Fruit fly (Drosophila melanogaster): ENCODE data around the gene kat80.

Gene kat80

DNA sequence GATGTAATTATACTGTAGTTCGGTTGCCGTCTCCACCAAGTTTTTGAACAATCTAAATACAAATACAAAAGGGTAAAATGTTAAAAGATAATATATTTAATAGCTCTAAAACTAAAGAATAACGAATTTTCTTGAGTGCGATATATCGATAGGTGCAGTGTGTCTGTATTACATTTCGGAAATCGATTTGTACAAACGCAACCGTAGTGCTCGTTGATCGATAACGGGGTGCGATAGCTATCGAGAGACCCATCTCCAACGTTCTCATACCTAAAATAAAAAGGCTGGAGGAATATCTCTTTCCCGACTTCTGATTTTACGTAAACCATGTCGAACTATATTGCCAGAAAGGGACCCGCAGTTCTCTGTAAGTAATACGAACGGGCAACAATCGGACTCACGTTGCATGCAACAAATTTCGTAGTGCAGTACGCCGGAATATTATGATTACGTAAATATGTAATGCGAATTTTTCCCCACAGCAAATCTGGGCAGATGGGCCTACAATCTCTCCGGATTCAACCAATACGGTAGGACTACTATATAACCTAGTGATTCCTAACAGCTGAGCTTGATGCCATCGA is 10.2 kb upstream of the kat80 start, which contains the start of gene UQCR-14:
UQCR-14 (plus strand) TSS at position 206 of the 584 bp plus-strand sequence.
- TF ChIP-seq Hr96 (GFP tag; optimal IDR thresholded peaks at IDR 0.05) = no peak
- TF ChIP-seq cnc (optimal IDR thresholded peaks at IDR 0.05) = no peak
- peak; percentile 20 for TF ChIP-seq toe (GFP tag; optimal IDR thresholded peaks at IDR 0.05)
- no peak for TF ChIP-seq CG7045 (GFP tag; optimal IDR thresholded peaks at IDR 0.05)
- TF ChIP-seq bab1 (GFP tag; optimal IDR thresholded peaks at IDR 0.05) = peak; percentile 66
- peak; percentile 47 for TF ChIP-seq CG33017 (tag; optimal IDR thresholded peaks at IDR 0.05)
- TF ChIP-seq tj (GFP tag; optimal IDR thresholded peaks at IDR 0.05) = no peak
- no peak for TF ChIP-seq CG12768 (GFP tag; optimal IDR thresholded peaks at IDR 0.05)
- peak; percentile 24 for TF ChIP-seq CG11617 (GFP tag; optimal IDR thresholded peaks at IDR 0.05)
- TF ChIP-seq pad (GFP tag; optimal IDR thresholded peaks at IDR 0.05) = peak; percentile 47
- TF ChIP-seq CG1620 (GFP tag; optimal IDR thresholded peaks at IDR 0.05) = peak; percentile 53
- no peak for TF ChIP-seq ovo (GFP tag; optimal IDR thresholded peaks at IDR 0.05)
- peak; percentile 52 for TF ChIP-seq CG14711 (tag; optimal IDR thresholded peaks at IDR 0.05)
- TF ChIP-seq CG5204 (GFP tag; optimal IDR thresholded peaks at IDR 0.05) = no peak
- peak; percentile 25 for TF ChIP-seq cic (GFP tag; optimal IDR thresholded peaks at IDR 0.05)
- peak; percentile 9 for TF ChIP-seq Crg-1 (GFP tag; optimal IDR thresholded peaks at IDR 0.05)
- no peak for TF ChIP-seq kay (GFP tag; ENCODE audit: borderline replicate concordance)
- peak; percentile 57 for TF ChIP-seq Mnt (GFP tag; optimal IDR thresholded peaks at IDR 0.05)
- peak; percentile 65 for TF ChIP-seq CG7101 (tag; optimal IDR thresholded peaks at IDR 0.05)

DNA sequence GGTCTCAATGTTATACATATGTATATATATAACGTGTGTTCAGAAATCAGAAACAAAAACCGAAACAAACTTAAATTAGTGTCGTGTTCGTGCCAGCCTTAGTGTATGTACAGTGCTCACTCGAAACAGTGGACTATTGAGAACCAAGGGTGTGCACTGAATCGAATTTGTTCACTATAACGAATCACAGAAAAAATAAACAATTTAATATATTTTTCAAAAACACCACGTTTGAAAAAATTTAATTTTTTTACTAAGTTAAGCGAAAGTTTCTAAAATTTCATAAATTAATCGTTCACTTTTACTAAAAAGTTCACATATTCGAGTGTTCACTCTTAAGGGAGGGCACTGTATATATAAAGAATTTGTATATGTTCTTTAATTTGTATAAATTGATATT is 9.2 kb upstream of the kat80 start:
- TF ChIP-seq CG11617 (GFP tag; optimal IDR thresholded peaks at IDR 0.05) (peak; percentile 32), cic (GFP tag; optimal IDR thresholded peaks at IDR 0.05) (no peak), CG5204 (GFP tag; optimal IDR thresholded peaks at IDR 0.05) (no peak), bab1 (GFP tag; optimal IDR thresholded peaks at IDR 0.05) (peak; percentile 14), CG14711 (tag; optimal IDR thresholded peaks at IDR 0.05) (peak; percentile 36), CG33017 (tag; optimal IDR thresholded peaks at IDR 0.05) (peak; percentile 41), CG1620 (GFP tag; optimal IDR thresholded peaks at IDR 0.05) (no peak), Crg-1 (GFP tag; optimal IDR thresholded peaks at IDR 0.05) (no peak), pad (GFP tag; optimal IDR thresholded peaks at IDR 0.05) (peak; percentile 13), CG7101 (tag; optimal IDR thresholded peaks at IDR 0.05) (peak; percentile 57)

DNA sequence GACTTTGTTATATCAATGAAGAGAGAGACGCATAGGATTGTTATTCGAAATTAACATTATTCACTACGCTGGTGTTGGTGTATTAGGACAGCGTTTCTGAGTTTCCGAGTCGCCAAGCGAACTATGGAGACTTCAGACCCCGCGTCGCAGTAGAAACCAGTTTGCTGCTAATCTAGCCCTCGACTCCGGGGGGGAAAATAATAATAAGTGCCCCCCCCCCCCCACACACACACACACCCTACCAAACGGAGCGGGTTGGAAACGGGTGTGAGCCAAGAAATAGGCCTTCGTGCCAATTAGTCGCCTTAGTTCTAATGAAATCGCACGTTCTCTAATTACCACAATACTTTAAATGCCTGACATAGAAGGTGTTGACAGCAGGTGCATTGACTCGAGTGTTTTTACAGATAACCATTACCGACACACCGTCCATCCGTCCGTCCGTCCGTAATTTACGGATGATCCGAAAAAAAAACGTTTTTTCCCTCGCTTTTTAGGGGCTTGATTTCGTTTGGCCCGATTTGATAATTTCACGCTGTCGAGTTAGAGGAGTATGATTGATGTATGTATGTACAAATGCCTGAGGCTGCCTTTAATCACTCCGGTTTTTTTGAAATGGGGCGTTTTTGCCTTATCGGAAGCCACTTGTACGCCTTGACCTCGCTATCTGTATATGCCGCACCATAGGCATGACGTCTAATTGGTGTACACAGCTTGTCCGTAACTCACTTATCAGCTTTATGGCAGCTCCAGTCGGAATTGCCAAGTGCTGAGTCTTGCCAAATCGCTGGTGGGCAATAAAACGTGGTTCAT is 5.9 kb upstream of the kat80 start:
- TF ChIP-seq tj (GFP tag; optimal IDR thresholded peaks at IDR 0.05) = peak; percentile 34
- no peak for TF ChIP-seq CG1620 (GFP tag; optimal IDR thresholded peaks at IDR 0.05)
- no peak for TF ChIP-seq bab1 (GFP tag; optimal IDR thresholded peaks at IDR 0.05)
- TF ChIP-seq CG11617 (GFP tag; optimal IDR thresholded peaks at IDR 0.05) = no peak
- no peak for TF ChIP-seq toe (GFP tag; optimal IDR thresholded peaks at IDR 0.05)
- peak; percentile 61 for TF ChIP-seq Mnt (GFP tag; optimal IDR thresholded peaks at IDR 0.05)
- TF ChIP-seq CG7045 (GFP tag; optimal IDR thresholded peaks at IDR 0.05) = no peak
- peak; percentile 25 for TF ChIP-seq ovo (GFP tag; optimal IDR thresholded peaks at IDR 0.05)
- TF ChIP-seq cnc (optimal IDR thresholded peaks at IDR 0.05) = no peak
- no peak for TF ChIP-seq cic (GFP tag; optimal IDR thresholded peaks at IDR 0.05)
- TF ChIP-seq CG5204 (GFP tag; optimal IDR thresholded peaks at IDR 0.05) = no peak
- TF ChIP-seq Clk (GFP tag; optimal IDR thresholded peaks at IDR 0.05) = no peak
- no peak for TF ChIP-seq Hr96 (GFP tag; optimal IDR thresholded peaks at IDR 0.05)
- peak; percentile 7 for TF ChIP-seq kay (GFP tag; ENCODE audit: borderline replicate concordance)
- TF ChIP-seq Crg-1 (GFP tag; optimal IDR thresholded peaks at IDR 0.05) = no peak
- no peak for TF ChIP-seq pad (GFP tag; optimal IDR thresholded peaks at IDR 0.05)
- no peak for TF ChIP-seq CG33017 (tag; optimal IDR thresholded peaks at IDR 0.05)
- TF ChIP-seq CG14711 (tag; optimal IDR thresholded peaks at IDR 0.05) = no peak
- no peak for TF ChIP-seq CG12768 (GFP tag; optimal IDR thresholded peaks at IDR 0.05)

DNA sequence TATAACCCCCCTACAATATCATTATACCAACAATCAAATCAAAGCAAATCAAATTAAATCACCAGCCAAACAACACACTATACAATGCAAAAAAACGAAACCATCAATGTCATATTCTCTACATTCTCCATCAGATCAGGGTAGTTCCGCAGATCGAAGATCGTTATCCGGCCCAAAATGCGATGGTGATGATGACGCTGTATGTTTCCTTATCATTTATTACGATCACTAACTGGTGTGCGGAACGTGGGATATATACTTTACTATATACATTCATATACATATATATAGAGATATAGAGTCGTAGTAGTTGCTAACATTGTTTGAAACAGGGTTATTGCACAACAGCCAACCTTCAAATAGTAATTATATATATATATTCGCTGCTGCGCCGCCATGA is 5.3 kb upstream of the kat80 start:
- TF ChIP-seq cnc (optimal IDR thresholded peaks at IDR 0.05) (no peak), kay (GFP tag; ENCODE audit: borderline replicate concordance) (peak; percentile 63), Crg-1 (GFP tag; optimal IDR thresholded peaks at IDR 0.05) (no peak), Mnt (GFP tag; optimal IDR thresholded peaks at IDR 0.05) (no peak), CG7045 (GFP tag; optimal IDR thresholded peaks at IDR 0.05) (no peak)

DNA sequence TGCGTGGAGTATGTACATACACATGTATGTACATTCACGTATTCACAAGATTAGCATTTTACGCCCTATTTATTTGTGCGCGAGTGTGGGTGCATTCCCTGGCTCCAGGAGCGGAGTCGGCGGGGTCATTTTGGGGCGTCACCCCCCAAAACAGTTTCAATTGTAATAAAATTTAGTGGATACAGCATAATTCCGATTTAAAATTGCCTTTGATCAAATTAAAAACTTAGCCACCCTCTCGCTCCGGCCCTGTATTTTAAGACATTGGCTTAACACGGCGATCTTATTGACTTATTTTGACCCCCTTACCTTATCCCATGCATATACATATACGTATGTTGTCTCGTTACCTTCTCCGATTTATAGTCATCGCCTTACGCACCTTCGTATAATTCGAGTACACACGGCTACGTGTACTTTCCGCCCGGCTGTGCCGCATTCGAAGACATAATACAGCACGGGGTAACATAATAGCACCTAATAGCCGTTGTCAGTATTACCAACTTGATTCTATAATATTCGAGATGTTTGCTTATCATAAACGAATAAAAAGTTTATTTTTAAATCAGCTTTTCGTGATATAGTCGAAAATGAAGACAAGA is 3.5 kb upstream of the kat80 start:
- TF ChIP-seq CG12768 (GFP tag; optimal IDR thresholded peaks at IDR 0.05) (peak; percentile 81), bab1 (GFP tag; optimal IDR thresholded peaks at IDR 0.05) (peak; percentile 32), cic (GFP tag; optimal IDR thresholded peaks at IDR 0.05) (no peak), Mnt (GFP tag; optimal IDR thresholded peaks at IDR 0.05) (no peak), CG5204 (GFP tag; optimal IDR thresholded peaks at IDR 0.05) (peak; percentile 12), CG7045 (GFP tag; optimal IDR thresholded peaks at IDR 0.05) (peak; percentile 49), tj (GFP tag; optimal IDR thresholded peaks at IDR 0.05) (no peak), pad (GFP tag; optimal IDR thresholded peaks at IDR 0.05) (peak; percentile 58), Hr96 (GFP tag; optimal IDR thresholded peaks at IDR 0.05) (no peak), CG7101 (tag; optimal IDR thresholded peaks at IDR 0.05) (peak; percentile 83), Crg-1 (GFP tag; optimal IDR thresholded peaks at IDR 0.05) (peak; percentile 50), CG14711 (tag; optimal IDR thresholded peaks at IDR 0.05) (peak; percentile 67), CG33017 (tag; optimal IDR thresholded peaks at IDR 0.05) (peak; percentile 63), Clk (GFP tag; optimal IDR thresholded peaks at IDR 0.05) (no peak), cnc (optimal IDR thresholded peaks at IDR 0.05) (no peak), ovo (GFP tag; optimal IDR thresholded peaks at IDR 0.05) (no peak), kay (GFP tag; ENCODE audit: borderline replicate concordance) (peak; percentile 45), CG11617 (GFP tag; optimal IDR thresholded peaks at IDR 0.05) (no peak), CG1620 (GFP tag; optimal IDR thresholded peaks at IDR 0.05) (peak; percentile 11), toe (GFP tag; optimal IDR thresholded peaks at IDR 0.05) (peak; percentile 74)
